Worm (Caenorhabditis elegans) whole organism, mixed stage, embryonic: Measurements from ENCODE around the gene F26A1.3.

ENCODE experiments used
- ceh-39 ChIP-seq: fragments of 150-350 bp; optimal IDR thresholded peaks from 2 replicates; lab custom pipeline; 2014; ENCODE audit warnings: missing biosample characterization, missing genetic modification characterization
- elt-1 ChIP-seq: sonication (generic microtip); optimal IDR thresholded peaks from 2 replicates; lab custom pipeline; 2017; ENCODE audit warnings: missing genetic modification characterization, mild to moderate bottlenecking, missing compliant biosample characterization, antibody characterized with exemption, moderate library complexity, borderline replicate concordance; ENCODE audit not compliant: insufficient read depth
- nhr-12 ChIP-seq: fragments of 150-350 bp; optimal IDR thresholded peaks from 2 replicates; lab custom pipeline; 2014; ENCODE audit warnings: missing biosample characterization, missing genetic modification characterization
- nhr-237 ChIP-seq: fragments of 150-350 bp; optimal IDR thresholded peaks from 2 replicates; lab custom pipeline; 2014; ENCODE audit warnings: missing biosample characterization, missing genetic modification characterization
- nhr-28 ChIP-seq: fragments of 150-350 bp; optimal IDR thresholded peaks from 2 replicates; lab custom pipeline; 2014; ENCODE audit warnings: missing biosample characterization, missing genetic modification characterization
- nhr-76 ChIP-seq: sonication (generic microtip); optimal IDR thresholded peaks from 2 replicates; lab custom pipeline; 2017; ENCODE audit warnings: missing biosample characterization, missing genetic modification characterization
- pha-4 ChIP-seq: fragments of 150-350 bp; optimal IDR thresholded peaks from 2 replicates; lab custom pipeline; 2018; ENCODE audit warnings: missing biosample characterization, missing genetic modification reagents, missing genetic modification characterization
- snpc-4 ChIP-seq: fragments of 150-350 bp; optimal IDR thresholded peaks from 2 replicates; lab custom pipeline; 2014; ENCODE audit warnings: missing biosample characterization, missing genetic modification characterization
- ztf-11 ChIP-seq: fragments of 150-350 bp; optimal IDR thresholded peaks from 2 replicates; lab custom pipeline; 2014; ENCODE audit warnings: missing biosample characterization, missing genetic modification characterization

DNA sequence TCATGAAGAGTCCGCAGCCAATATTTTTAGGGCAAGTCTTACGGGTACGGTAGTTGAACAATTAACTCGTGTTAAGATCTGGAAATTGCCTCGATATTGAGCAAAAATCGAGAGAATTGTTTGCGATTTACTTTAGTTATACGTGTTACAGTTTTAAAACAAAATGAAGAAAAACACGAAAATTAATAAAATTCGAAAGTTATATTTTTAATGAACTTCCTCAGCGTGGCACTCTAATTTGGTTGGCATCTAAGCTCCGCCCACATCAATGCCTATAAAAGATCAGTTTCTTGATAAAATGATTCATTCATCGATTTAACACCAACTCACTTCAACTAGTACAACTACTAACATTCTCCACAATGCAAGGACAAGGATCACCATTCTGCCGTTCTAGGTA, 43.8 kb downstream of the F26A1.3 start, which contains the start of gene gipc-1:
- TF ChIP-seq ceh-39 (no peak), nhr-237 (no peak), elt-1 (tag; lab: Kevin White, UChicago) (no peak), snpc-4 (tag; lab: Kevin White, UChicago) (no peak), nhr-76 (tag; lab: Kevin White, UChicago) (no peak), nhr-28 (tag; lab: Kevin White, UChicago) (no peak), nhr-12 (tag; lab: Kevin White, UChicago) (no peak), pha-4 (tag; lab: Kevin White, UChicago) (no peak), ztf-11 (tag; lab: Kevin White, UChicago) (no peak)
